Worm (Caenorhabditis elegans): ENCODE results near the gene set-19.

- TF ChIP-seq B0310.2 (tag; optimal IDR thresholded peaks at IDR 0.05) (no peak), tbx-11 (GFP tag; IDR thresholded peaks at IDR 0.05) (no peak), ama-1 (optimal IDR thresholded peaks at IDR 0.05) (no peak), scrt-1 (GFP tag; IDR thresholded peaks at IDR 0.05) (no peak), hmbx-1 (tag; optimal IDR thresholded peaks at IDR 0.05) (no peak), ceh-13 (GFP tag; optimal IDR thresholded peaks at IDR 0.05) (no peak), flt-1 (GFP tag; IDR thresholded peaks at IDR 0.05) (no peak), tbx-37 (GFP tag; conservative IDR thresholded peaks at IDR 0.05) (no peak), aly-1 (tag; optimal IDR thresholded peaks at IDR 0.05) (no peak), ets-7 (tag; optimal IDR thresholded peaks at IDR 0.05) (no peak), ceh-36 (tag; optimal IDR thresholded peaks at IDR 0.05) (no peak), hnd-1 (tag; optimal IDR thresholded peaks at IDR 0.05) (no peak)
Observed at ce11 chrX:5723758-5724157, 43.7 kb upstream of the set-19 start.
